Fruit fly (Drosophila melanogaster): Measurements from ENCODE around the gene otu.

Gene otu

dm6 chrX:8536649-8537048 is 47.3 kb upstream of the otu start (continued):
- TF ChIP-seq CG7357 (GFP tag; IDR thresholded peaks at IDR 0.05) (no peak), psq (GFP tag; optimal IDR thresholded peaks at IDR 0.05) (no peak), vnd (GFP tag; IDR thresholded peaks at IDR 0.05; ENCODE audit: partially characterized antibody) (no peak), chinmo (GFP tag; IDR thresholded peaks at IDR 0.05; ENCODE audit: partially characterized antibody) (no peak), Abd-B (GFP tag; optimal IDR thresholded peaks at IDR 0.05) (no peak), D19B (GFP tag; optimal IDR thresholded peaks at IDR 0.05) (no peak), Max (GFP tag; optimal IDR thresholded peaks at IDR 0.05) (no peak), Jarid2 (GFP tag; optimal IDR thresholded peaks at IDR 0.05) (no peak), CG13287 (GFP tag; IDR thresholded peaks at IDR 0.05; ENCODE audit: partially characterized antibody) (no peak), disco-r (GFP tag; optimal IDR thresholded peaks at IDR 0.05) (no peak), sens-2 (GFP tag; IDR thresholded peaks at IDR 0.05) (no peak), cwo (GFP tag; optimal IDR thresholded peaks at IDR 0.05) (no peak), CG11695 (GFP tag; IDR thresholded peaks at IDR 0.05) (0 out of 3 replicates have a peak, but pooled peaks have one; percentile 38), CG17612 (GFP tag; IDR thresholded peaks at IDR 0.05) (no peak), lola (GFP tag; optimal IDR thresholded peaks at IDR 0.05) (no peak), CG34224 (GFP tag; IDR thresholded peaks at IDR 0.05; ENCODE audit: partially characterized antibody) (no peak), Rx (GFP tag; IDR thresholded peaks at IDR 0.05) (no peak), CG1832 (GFP tag; optimal IDR thresholded peaks at IDR 0.05) (no peak), CG17912 (GFP tag; optimal IDR thresholded peaks at IDR 0.05) (no peak), CG6813 (GFP tag; optimal IDR thresholded peaks at IDR 0.05) (no peak), CG17186 (GFP tag; optimal IDR thresholded peaks at IDR 0.05) (no peak), CG8290 (GFP tag; optimal IDR thresholded peaks at IDR 0.05) (no peak), CG8290 (tag; optimal IDR thresholded peaks at IDR 0.05) (peak in 1 of 2 experiments; percentile 45), klu (GFP tag; IDR thresholded peaks at IDR 0.05) (no peak), grau (tag; optimal IDR thresholded peaks at IDR 0.05) (peak; percentile 80), CkIIα-i1 (GFP tag; IDR thresholded peaks at IDR 0.05) (no peak), CG3847 (GFP tag; IDR thresholded peaks at IDR 0.05) (0 out of 2 replicates have a peak, but pooled peaks have one; percentile 25), zfh2 (GFP tag; optimal IDR thresholded peaks at IDR 0.05) (no peak), lab (GFP tag; optimal IDR thresholded peaks at IDR 0.05) (peak; percentile 56), Dll (GFP tag; IDR thresholded peaks at IDR 0.05; ENCODE audit: partially characterized antibody) (no peak), NC2β (GFP tag; optimal IDR thresholded peaks at IDR 0.05) (no peak), CG5245 (GFP tag; optimal IDR thresholded peaks at IDR 0.05) (no peak), seq (GFP tag; IDR thresholded peaks at IDR 0.05) (0 out of 2 replicates have a peak, but pooled peaks have one; percentile 27), tio (GFP tag; optimal IDR thresholded peaks at IDR 0.05) (no peak), dan (GFP tag; IDR thresholded peaks at IDR 0.05) (no peak), CG14667 (GFP tag; IDR thresholded peaks at IDR 0.05) (no peak), CG13123 (GFP tag; optimal IDR thresholded peaks at IDR 0.05) (no peak), danr (GFP tag; IDR thresholded peaks at IDR 0.05) (no peak), HmgD (GFP tag; optimal IDR thresholded peaks at IDR 0.05) (no peak), hb (GFP tag; IDR thresholded peaks at IDR 0.05; ENCODE audit: partially characterized antibody) (no peak), crc (GFP tag; optimal IDR thresholded peaks at IDR 0.05) (peak; percentile 4), tup (GFP tag; optimal IDR thresholded peaks at IDR 0.05) (no peak), CG12236 (GFP tag; optimal IDR thresholded peaks at IDR 0.05) (no peak), Dip2 (GFP tag; IDR thresholded peaks at IDR 0.05) (no peak), Asciz (GFP tag; optimal IDR thresholded peaks at IDR 0.05) (no peak), CG7372 (GFP tag; IDR thresholded peaks at IDR 0.05) (no peak; the same call in 1 of the 2 replicates), nau (GFP tag; optimal IDR thresholded peaks at IDR 0.05) (no peak), CG16813 (GFP tag; IDR thresholded peaks at IDR 0.05; ENCODE audit: partially characterized antibody) (no peak), CG12071 (GFP tag; optimal IDR thresholded peaks at IDR 0.05) (peak; percentile 8), CG7745 (tag; optimal IDR thresholded peaks at IDR 0.05) (no peak)
